Worm (Caenorhabditis elegans) whole organism, L4 larva: ENCODE results near the gene abu-6.

ENCODE experiments used
- F26F4.8 ChIP-seq: fragments of 200-800 bp; sonication (Bioruptor generic); conservative IDR thresholded peaks from 2 replicates; pipeline ENCODE4 v1.3.6; 2022; ENCODE audit warnings: missing genetic modification characterization, missing compliant biosample characterization
- F37D6.2 ChIP-seq: sonication (generic microtip); optimal IDR thresholded peaks from 2 replicates; lab custom pipeline; 2016; ENCODE audit warnings: mild to moderate bottlenecking, missing genetic modification characterization, missing compliant biosample characterization
- F44E2.7 ChIP-seq: fragments of 200-800 bp; sonication (Bioruptor generic); IDR thresholded peaks from 2 replicates; pipeline ENCODE4 v2.1.2; 2022; ENCODE audit warnings: missing genetic modification characterization, missing compliant biosample characterization
- T20F7.1 ChIP-seq: fragments of 200-800 bp; sonication (Bioruptor generic); optimal IDR thresholded peaks from 2 replicates; lab custom pipeline; 2018; ENCODE audit warnings: mild to moderate bottlenecking, missing genetic modification characterization, missing compliant biosample characterization
- Y105C5A.15 ChIP-seq: fragments of 200-800 bp; sonication (Bioruptor generic); IDR thresholded peaks from 2 replicates; pipeline ENCODE4 v1.3.6; 2022; ENCODE audit warnings: missing genetic modification characterization, missing compliant biosample characterization
- Y5F2A.4 ChIP-seq: fragments of 200-800 bp; sonication (Bioruptor generic); optimal IDR thresholded peaks from 2 replicates; lab custom pipeline; 2018; ENCODE audit warnings: mild to moderate bottlenecking, missing genetic modification characterization, missing compliant biosample characterization
- ZK546.5 ChIP-seq, 2 experiments: sonication (generic microtip); optimal IDR thresholded peaks; 2 replicates each; lab custom pipeline; 2017; ENCODE audit warnings: missing biosample characterization in 2 of 2, missing genetic modification characterization in 2 of 2
- ceh-32 ChIP-seq: sonication (generic microtip); optimal IDR thresholded peaks from 2 replicates; lab custom pipeline; 2016; ENCODE audit warnings: mild to moderate bottlenecking, missing genetic modification characterization, missing compliant biosample characterization; ENCODE audit not compliant: poor library complexity
- ctbp-1 ChIP-seq: fragments of 200-800 bp; sonication (Bioruptor generic); IDR thresholded peaks from 2 replicates; pipeline ENCODE4 v1.3.6; 2022; ENCODE audit warnings: missing genetic modification reagents, missing genetic modification characterization, missing compliant biosample characterization
- daf-8 ChIP-seq: fragments of 200-800 bp; sonication (Bioruptor generic); IDR thresholded peaks from 2 replicates; pipeline ENCODE4 v1.3.6; 2022; ENCODE audit warnings: missing genetic modification characterization, missing compliant biosample characterization
- dmd-6 ChIP-seq: fragments of 200-800 bp; sonication (Bioruptor generic); IDR thresholded peaks from 2 replicates; pipeline ENCODE4 v1.3.6; 2022; ENCODE audit warnings: missing genetic modification reagents, missing genetic modification characterization, missing compliant biosample characterization
- duxl-1 ChIP-seq: sonication (generic microtip); optimal IDR thresholded peaks from 2 replicates; lab custom pipeline; 2016; ENCODE audit warnings: mild to moderate bottlenecking, missing genetic modification characterization, moderate library complexity, missing compliant biosample characterization; ENCODE audit not compliant: poor library complexity
- fkh-10 ChIP-seq: fragments of 150-350 bp; optimal IDR thresholded peaks from 2 replicates; lab custom pipeline; 2014; ENCODE audit warnings: missing biosample characterization, missing genetic modification reagents, missing genetic modification characterization
- hlh-11 ChIP-seq: fragments of 200-800 bp; sonication (Bioruptor generic); optimal IDR thresholded peaks from 2 replicates; lab custom pipeline; 2018; ENCODE audit warnings: mild to moderate bottlenecking, missing genetic modification characterization, missing compliant biosample characterization
- hlh-30 ChIP-seq: sonication (generic microtip); optimal IDR thresholded peaks from 2 replicates; lab custom pipeline; 2017; ENCODE audit warnings: antibody characterized with exemption, mild to moderate bottlenecking, missing genetic modification characterization, missing compliant biosample characterization; ENCODE audit not compliant: insufficient read depth
- lin-1 ChIP-seq: fragments of 200-800 bp; sonication (Bioruptor generic); IDR thresholded peaks from 2 replicates; pipeline ENCODE4 v1.3.6; 2022; ENCODE audit warnings: missing genetic modification reagents, missing genetic modification characterization, missing compliant biosample characterization
- lin-13 ChIP-seq: fragments of 150-350 bp; optimal IDR thresholded peaks from 2 replicates; lab custom pipeline; 2014; ENCODE audit warnings: missing biosample characterization, missing genetic modification reagents, missing genetic modification characterization
- lin-15B ChIP-seq: fragments of 150-350 bp; sonication (generic microtip); optimal IDR thresholded peaks from 3 replicates; lab custom pipeline; 2014; ENCODE audit warnings: missing biosample characterization, missing genetic modification characterization
- madf-5 ChIP-seq, 2 experiments: fragments of 200-800 bp; sonication (Bioruptor generic); IDR thresholded peaks; 2 replicates each; pipeline ENCODE4 v1.3.6; 2022; ENCODE audit warnings: missing compliant biosample characterization in 2 of 2, missing genetic modification characterization in 2 of 2
- mep-1 ChIP-seq: fragments of 150-350 bp; sonication (generic microtip); optimal IDR thresholded peaks from 3 replicates; lab custom pipeline; 2014; ENCODE audit warnings: missing biosample characterization, missing genetic modification characterization
- mes-2 ChIP-seq: sonication (generic microtip); optimal IDR thresholded peaks from 2 replicates; lab custom pipeline; 2016; ENCODE audit warnings: missing genotype, mild to moderate bottlenecking, missing genetic modification characterization, missing compliant biosample characterization; ENCODE audit not compliant: poor library complexity, severe bottlenecking
- nhr-10 ChIP-seq: fragments of 150-350 bp; optimal IDR thresholded peaks from 2 replicates; lab custom pipeline; 2014; ENCODE audit warnings: missing biosample characterization, missing genetic modification characterization
- nhr-102 ChIP-seq: sonication (generic microtip); optimal IDR thresholded peaks from 2 replicates; lab custom pipeline; 2016; ENCODE audit warnings: mild to moderate bottlenecking, missing genetic modification characterization, moderate library complexity, missing compliant biosample characterization
- nhr-25 ChIP-seq: sonication (generic microtip); optimal IDR thresholded peaks from 2 replicates; lab custom pipeline; 2017; ENCODE audit warnings: missing genetic modification characterization, mild to moderate bottlenecking, missing compliant biosample characterization, antibody characterized with exemption, moderate library complexity, borderline replicate concordance; ENCODE audit not compliant: insufficient read depth
- nhr-28 ChIP-seq: fragments of 150-350 bp; optimal IDR thresholded peaks from 2 replicates; lab custom pipeline; 2014; ENCODE audit warnings: missing biosample characterization, missing genetic modification characterization
- nhr-48 ChIP-seq: sonication (generic microtip); optimal IDR thresholded peaks from 2 replicates; lab custom pipeline; 2016; ENCODE audit warnings: mild to moderate bottlenecking, missing genetic modification characterization, missing compliant biosample characterization
- nhr-76 ChIP-seq: fragments of 150-350 bp; optimal IDR thresholded peaks from 2 replicates; lab custom pipeline; 2014; ENCODE audit warnings: missing biosample characterization, missing genetic modification characterization
- php-3 ChIP-seq: fragments of 200-800 bp; sonication (Bioruptor generic); IDR thresholded peaks from 2 replicates; pipeline ENCODE4 v1.3.6; 2022; ENCODE audit warnings: missing genetic modification reagents, missing genetic modification characterization, missing compliant biosample characterization
- pqm-1 ChIP-seq: sonication (generic microtip); optimal IDR thresholded peaks from 2 replicates; lab custom pipeline; 2017; ENCODE audit warnings: missing biosample characterization, missing genetic modification characterization
- set-16 ChIP-seq: fragments of 200-800 bp; sonication (Bioruptor generic); IDR thresholded peaks from 2 replicates; pipeline ENCODE4 v1.3.6; 2022; ENCODE audit warnings: missing genetic modification reagents, missing genetic modification characterization, missing compliant biosample characterization
- skn-1 ChIP-seq: fragments of 150-350 bp; optimal IDR thresholded peaks from 2 replicates; lab custom pipeline; 2014; ENCODE audit warnings: missing biosample characterization, missing genetic modification characterization
- tra-1 ChIP-seq: fragments of 200-800 bp; sonication (Bioruptor generic); IDR thresholded peaks from 2 replicates; pipeline ENCODE4 v1.3.6; 2022; ENCODE audit warnings: missing genetic modification reagents, missing genetic modification characterization, missing compliant biosample characterization
- unc-39 ChIP-seq: sonication (generic microtip); optimal IDR thresholded peaks from 2 replicates; lab custom pipeline; 2017; ENCODE audit warnings: missing biosample characterization, missing genetic modification characterization
- unc-62 ChIP-seq, 3 experiments: fragments of 150-350 bp in 1 of 3; sonication (generic microtip); optimal IDR thresholded peaks in 2 of 3; peaks in 1 of 3; 1 replicate in 1 of 3; 2 replicates in 2 of 3; lab custom pipeline; 2014 to 2017; ENCODE audit warnings: missing biosample characterization in 3 of 3, missing genetic modification characterization in 3 of 3, missing genetic modification reagents in 3 of 3, missing genotype in 1 of 3
- zip-2 ChIP-seq: fragments of 150-350 bp; optimal IDR thresholded peaks from 2 replicates; lab custom pipeline; 2014; ENCODE audit warnings: missing biosample characterization, missing genetic modification characterization

The abu-6 gene

ce11 chrV:5144541-5144940 is 17.2 kb downstream of the abu-6 start, which contains the start of gene F14F9.2 (continued):
- TF ChIP-seq unc-62 (GFP tag; optimal IDR thresholded peaks at IDR 0.05 in 1 of 2; lab: Kevin White, UChicago) = no peak
- TF ChIP-seq unc-62 (tag; optimal IDR thresholded peaks at IDR 0.05; lab: Kevin White, UChicago) = no peak

- TF ChIP-seq lin-13 (GFP tag; lab: Kevin White, UChicago) (no peak), mes-2 (no peak), hlh-11 (no peak), mep-1 (tag; lab: Kevin White, UChicago) (no peak), F37D6.2 (tag; lab: Kevin White, UChicago) (no peak), ceh-32 (tag; lab: Kevin White, UChicago) (no peak), unc-62 (GFP tag; optimal IDR thresholded peaks at IDR 0.05 in 1 of 2; lab: Kevin White, UChicago) (no peak), unc-62 (tag; optimal IDR thresholded peaks at IDR 0.05; lab: Kevin White, UChicago) (no peak), ctbp-1 (GFP tag; lab: Robert Waterston, UW) (no peak), Y105C5A.15 (GFP tag; lab: Robert Waterston, UW) (no peak), F26F4.8 (GFP tag; lab: Robert Waterston, UW) (no peak), nhr-76 (tag; lab: Kevin White, UChicago) (no peak), pqm-1 (no peak), set-16 (GFP tag; lab: Robert Waterston, UW) (no peak), lin-15B (tag; lab: Kevin White, UChicago) (no peak), F44E2.7 (GFP tag; lab: Robert Waterston, UW) (no peak), dmd-6 (GFP tag; lab: Robert Waterston, UW) (no peak), nhr-25 (tag; lab: Kevin White, UChicago) (no peak), Y5F2A.4 (GFP tag; lab: Kevin White, UChicago) (no peak), fkh-10 (GFP tag; lab: Kevin White, UChicago) (no peak)
These were observed 17.9 kb downstream of the abu-6 start, which contains the start of gene srh-129 for ce11 chrV:5143785-5144184. Gene srh-129, minus strand, starts transcription at chrV:5143885.

- no peak for TF ChIP-seq skn-1 (tag; lab: Kevin White, UChicago)
These were observed 23.8 kb downstream of the abu-6 start, which contains the start of gene F14F9.3 for ce11 chrV:5137919-5138318. Gene F14F9.3, plus strand, starts transcription at chrV:5138219.

ce11 chrV:5132441-5132840 is 29.3 kb downstream of the abu-6 start, which contains the start of gene F14F9.4:
Gene F14F9.4, plus strand, starts transcription at chrV:5132741.
- TF ChIP-seq skn-1 (tag; lab: Kevin White, UChicago) (no peak), nhr-10 (no peak), zip-2 (no peak), daf-8 (GFP tag; lab: Robert Waterston, UW) (no peak), ceh-32 (tag; lab: Kevin White, UChicago) (no peak), ZK546.5 (tag; optimal IDR thresholded peaks at IDR 0.05; lab: Kevin White, UChicago) (no peak), duxl-1 (no peak), dmd-6 (GFP tag; lab: Robert Waterston, UW) (no peak), hlh-30 (no peak), php-3 (GFP tag; lab: Robert Waterston, UW) (no peak), tra-1 (GFP tag; lab: Robert Waterston, UW) (no peak), madf-5 (GFP tag; IDR thresholded peaks at IDR 0.05; lab: Robert Waterston, UW) (no peak), F37D6.2 (tag; lab: Kevin White, UChicago) (no peak), nhr-102 (tag; lab: Kevin White, UChicago) (no peak), unc-39 (tag; lab: Kevin White, UChicago) (no peak), nhr-48 (tag; lab: Kevin White, UChicago) (no peak), T20F7.1 (GFP tag; lab: Kevin White, UChicago) (no peak), nhr-28 (no peak), lin-1 (GFP tag; lab: Robert Waterston, UW) (no peak)
